Worm (Caenorhabditis elegans) whole organism, late embryonic: ENCODE results near the gene Y48A5A.3.

ENCODE experiments used
- K02D7.2 ChIP-seq: sonication (generic microtip); optimal IDR thresholded peaks from 2 replicates; lab custom pipeline; 2017; ENCODE audit warnings: mild to moderate bottlenecking, missing genetic modification characterization, missing compliant biosample characterization
- ama-1 ChIP-seq: fragments of 150-350 bp; optimal IDR thresholded peaks from 2 replicates; lab custom pipeline; 2014
- ceh-30 ChIP-seq: fragments of 150-350 bp; optimal IDR thresholded peaks from 2 replicates; lab custom pipeline; 2014; ENCODE audit warnings: missing biosample characterization, missing genetic modification characterization
- ceh-34 ChIP-seq: sonication (generic microtip); optimal IDR thresholded peaks from 2 replicates; lab custom pipeline; 2016; ENCODE audit warnings: mild to moderate bottlenecking, missing genetic modification characterization, missing compliant biosample characterization
- npax-4 ChIP-seq: sonication (generic microtip); optimal IDR thresholded peaks from 2 replicates; lab custom pipeline; 2016; ENCODE audit warnings: missing genetic modification characterization, missing compliant biosample characterization
- pqm-1 ChIP-seq: sonication (generic microtip); optimal IDR thresholded peaks from 2 replicates; lab custom pipeline; 2016; ENCODE audit warnings: missing genetic modification characterization, missing compliant biosample characterization
- tbx-2 ChIP-seq: sonication (generic microtip); optimal IDR thresholded peaks from 2 replicates; lab custom pipeline; 2016; ENCODE audit warnings: missing genetic modification characterization, missing compliant biosample characterization
- unc-55 ChIP-seq: sonication (generic microtip); optimal IDR thresholded peaks from 2 replicates; lab custom pipeline; 2017; ENCODE audit warnings: missing biosample characterization, missing genetic modification reagents, missing genetic modification characterization

DNA sequence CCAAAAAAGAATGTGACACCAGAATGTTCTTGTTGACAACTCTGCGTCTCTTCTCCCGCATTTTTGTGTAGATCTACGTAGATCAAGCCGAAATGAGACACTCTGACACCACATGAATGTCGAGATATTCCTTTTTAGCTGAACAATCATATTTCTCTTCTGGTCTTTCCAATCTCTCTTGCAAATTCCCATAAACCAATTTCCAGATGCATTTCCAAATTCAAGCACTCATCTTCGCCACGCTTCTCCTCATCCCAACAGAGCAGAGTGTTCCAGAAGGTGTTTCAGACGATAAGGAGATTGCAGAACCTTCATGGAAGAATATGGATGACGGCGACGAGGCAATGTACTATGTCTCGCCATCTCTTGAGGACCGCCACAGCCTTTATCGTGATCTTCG, 10.2 kb downstream of the Y48A5A.3 start, which contains the start of gene Y76B12C.8:
- TF ChIP-seq tbx-2 = no peak
- TF ChIP-seq ama-1 = no peak
- TF ChIP-seq npax-4 (tag; lab: Kevin White, UChicago) = no peak
- no peak for TF ChIP-seq ceh-30 (tag; lab: Kevin White, UChicago)
- no peak for TF ChIP-seq pqm-1 (tag; lab: Kevin White, UChicago)
- no peak for TF ChIP-seq unc-55 (GFP tag; lab: Kevin White, UChicago)
- TF ChIP-seq K02D7.2 (tag; lab: Kevin White, UChicago) = no peak
- TF ChIP-seq ceh-34 (tag; lab: Kevin White, UChicago) = no peak
